Worm (Caenorhabditis elegans): ENCODE measurements around the gene sra-12.

DNA sequence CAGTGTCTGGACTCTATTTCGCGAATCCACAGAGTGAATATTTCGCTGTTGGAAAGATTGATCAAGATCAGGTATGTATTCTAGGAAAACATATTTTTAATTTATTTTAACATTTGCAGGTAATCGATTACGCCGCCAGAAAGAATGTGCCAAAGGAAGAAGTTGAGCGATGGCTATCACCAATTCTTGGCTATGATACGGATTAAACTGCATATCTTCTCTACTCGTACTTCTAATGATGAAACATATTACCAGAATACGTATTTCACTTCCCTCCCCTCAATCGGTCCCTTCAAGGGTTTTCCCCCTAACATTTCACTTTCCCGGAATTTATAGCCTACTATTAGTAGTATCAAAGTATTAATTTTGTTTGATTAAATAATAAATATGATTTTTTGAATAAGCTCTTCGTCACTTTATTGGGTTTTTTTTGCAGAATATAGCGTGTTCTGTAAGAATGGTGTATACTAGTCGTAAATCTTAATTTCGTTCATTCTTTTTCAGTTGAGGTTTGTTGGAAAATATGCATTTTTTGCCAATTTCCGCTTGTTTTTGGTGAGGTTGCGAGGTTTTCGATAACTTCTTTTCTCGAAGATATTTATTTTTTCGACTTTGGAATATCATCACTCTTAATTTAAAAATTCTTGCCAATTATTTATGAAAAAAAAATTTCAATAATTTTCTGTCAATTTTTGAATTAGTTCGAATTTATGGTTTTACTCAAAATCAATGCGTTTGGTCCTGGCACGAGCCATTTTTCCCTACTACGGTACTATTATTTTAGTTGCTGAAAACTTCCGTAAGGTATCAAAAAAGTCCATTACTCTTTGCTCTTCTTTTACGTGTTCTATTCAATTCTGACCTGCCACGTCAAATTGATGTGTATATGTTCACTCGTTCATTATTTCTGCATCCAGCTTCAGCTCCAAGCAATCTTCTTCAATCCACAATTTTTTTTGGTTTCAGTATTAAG, 26.7 kb upstream of the sra-12 start:
- TF ChIP-seq nhr-76 (tag; optimal IDR thresholded peaks at IDR 0.05) (no peak), lin-39 (tag; optimal IDR thresholded peaks at IDR 0.05) (no peak), ztf-11 (tag; optimal IDR thresholded peaks at IDR 0.05) (no peak), pqm-1 (tag; optimal IDR thresholded peaks at IDR 0.05) (no peak), fkh-8 (tag; optimal IDR thresholded peaks at IDR 0.05) (no peak), egl-27 (tag; optimal IDR thresholded peaks at IDR 0.05) (no peak), elt-3 (tag; optimal IDR thresholded peaks at IDR 0.05) (no peak), zag-1 (tag; optimal IDR thresholded peaks at IDR 0.05) (no peak)

All from whole organism, L1 larva.